Fruit fly (Drosophila melanogaster): ENCODE results near the gene FoxP.

FoxP gene

DNA sequence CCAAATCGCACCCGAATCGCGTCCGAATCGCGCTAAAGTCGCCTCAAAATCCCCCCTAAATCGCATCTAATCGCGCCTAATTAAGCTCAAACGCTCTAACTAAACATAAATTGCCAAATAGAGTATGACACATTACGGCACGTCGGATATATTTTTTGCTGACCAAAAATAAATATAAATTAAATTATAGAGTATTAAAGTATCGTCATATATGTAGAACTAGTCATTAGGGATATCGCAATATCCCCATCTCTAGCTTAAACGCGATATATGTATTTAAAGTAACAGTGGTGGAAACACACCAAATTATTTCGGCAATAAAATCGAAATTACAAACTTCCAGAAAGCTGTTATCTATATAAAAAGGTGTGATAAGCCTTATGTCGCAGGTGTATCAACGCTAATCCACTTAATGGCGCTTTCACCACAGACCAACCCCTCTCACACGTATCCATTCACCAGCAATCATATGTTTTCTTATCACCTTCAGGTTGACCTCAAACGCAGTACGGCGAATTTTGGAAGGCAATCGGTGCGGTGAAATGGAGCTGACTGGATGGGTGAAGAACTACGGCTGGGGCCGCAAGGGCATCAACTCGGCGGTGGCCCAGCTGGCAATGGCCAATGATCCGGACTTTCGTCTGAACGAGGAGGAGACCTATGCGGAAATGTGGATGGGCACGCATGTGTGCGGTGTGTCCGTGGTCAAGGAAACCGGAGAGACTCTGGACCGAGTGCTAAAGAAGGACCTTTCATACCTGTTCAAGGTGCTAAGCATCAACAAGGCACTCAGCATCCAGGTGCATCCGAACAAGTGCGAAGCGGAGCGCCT, 28.9 kb upstream of the FoxP start, which contains the start of gene Mpi (continued):
- TF ChIP-seq Jarid2 (GFP tag; optimal IDR thresholded peaks at IDR 0.05) (no peak), CG10565 (GFP tag; optimal IDR thresholded peaks at IDR 0.05) (no peak), CG6854 (GFP tag; optimal IDR thresholded peaks at IDR 0.05) (peak; percentile 8), yki (optimal IDR thresholded peaks at IDR 0.05) (no peak), Ada2b (GFP tag; IDR thresholded peaks at IDR 0.05) (no peak), Xrp1 (GFP tag; IDR thresholded peaks at IDR 0.05) (peak; percentile 49; the same call in 1 of the 2 replicates), sna (GFP tag; IDR thresholded peaks at IDR 0.05; ENCODE audit: partially characterized antibody) (0 out of 2 replicates have a peak, but pooled peaks have one; percentile 50), Hmr (GFP tag; optimal IDR thresholded peaks at IDR 0.05) (no peak), ftz-f1 (GFP tag; optimal IDR thresholded peaks at IDR 0.05) (peak; percentile 71), lbe (GFP tag; optimal IDR thresholded peaks at IDR 0.05) (peak; percentile 51)

DNA sequence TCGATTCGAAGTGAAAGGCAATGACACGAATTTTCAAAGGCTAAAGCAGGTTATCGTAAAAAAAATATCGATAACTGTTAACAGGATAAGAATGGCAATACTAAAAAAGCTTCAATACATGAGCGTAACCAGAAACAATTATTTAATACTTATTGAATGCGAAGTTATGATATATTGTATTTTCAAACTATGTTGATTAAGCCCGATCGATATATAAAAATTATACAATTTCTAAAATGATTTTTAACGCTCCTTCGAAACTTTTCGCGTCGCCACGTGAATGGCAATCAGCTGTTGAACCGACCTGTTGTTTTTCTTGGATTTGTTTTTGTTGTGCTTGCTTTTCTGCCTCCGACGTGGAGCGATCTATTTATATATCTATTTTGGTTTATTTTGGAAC, 25.5 kb upstream of the FoxP start, which contains the start of the genes Alg12 and Rpt3R:
TSS of gene Alg12 (plus strand) at position 305 of the 400 bp plus-strand sequence.
TSS of gene Rpt3R (minus strand) at position 324 of the 400 bp plus-strand sequence.
- no peak for TF ChIP-seq CG4328 (GFP tag; optimal IDR thresholded peaks at IDR 0.05)
- no peak for TF ChIP-seq z (GFP tag; IDR thresholded peaks at IDR 0.05)
- no peak for TF ChIP-seq bsh (GFP tag; optimal IDR thresholded peaks at IDR 0.05)
- TF ChIP-seq CG31365 (tag; optimal IDR thresholded peaks at IDR 0.05): no peak
- TF ChIP-seq CG32767 (GFP tag; IDR thresholded peaks at IDR 0.05): no peak
- no peak for TF ChIP-seq CG4617 (GFP tag; optimal IDR thresholded peaks at IDR 0.05; ENCODE audit: borderline replicate concordance)
- peak; percentile 62 for TF ChIP-seq unc-4 (GFP tag; IDR thresholded peaks at IDR 0.05; ENCODE audit: partially characterized antibody)
- TF ChIP-seq CG14965 (GFP tag; optimal IDR thresholded peaks at IDR 0.05; ENCODE audit: borderline replicate concordance): no peak
- no peak for TF ChIP-seq sd (tag; optimal IDR thresholded peaks at IDR 0.05)
- no peak for TF ChIP-seq HmgZ (tag; optimal IDR thresholded peaks at IDR 0.05)
- TF ChIP-seq CG16779 (GFP tag; IDR thresholded peaks at IDR 0.05): no peak
- no peak for TF ChIP-seq sisA (GFP tag; IDR thresholded peaks at IDR 0.05)
- TF ChIP-seq knrl (GFP tag; IDR thresholded peaks at IDR 0.05; ENCODE audit: partially characterized antibody): peak; percentile 32; the same call in 1 of the 3 replicates
- no peak for TF ChIP-seq run (tag; optimal IDR thresholded peaks at IDR 0.05)
- no peak for TF ChIP-seq cas (GFP tag; IDR thresholded peaks at IDR 0.05)
- peak; percentile 40 for TF ChIP-seq Sry-δ (GFP tag; optimal IDR thresholded peaks at IDR 0.05)
- no peak for TF ChIP-seq D (optimal IDR thresholded peaks at IDR 0.05)
- no peak for TF ChIP-seq D (GFP tag; optimal IDR thresholded peaks at IDR 0.05)
- TF ChIP-seq ase (GFP tag; IDR thresholded peaks at IDR 0.05): no peak
- TF ChIP-seq CG33213 (GFP tag; optimal IDR thresholded peaks at IDR 0.05): no peak
- no peak for TF ChIP-seq nerfin-1 (tag; optimal IDR thresholded peaks at IDR 0.05)
- no peak for TF ChIP-seq Ada2b (GFP tag; IDR thresholded peaks at IDR 0.05)
- no peak for TF ChIP-seq pros (GFP tag; optimal IDR thresholded peaks at IDR 0.05)
- TF ChIP-seq HHEX (GFP tag; optimal IDR thresholded peaks at IDR 0.05): no peak
- TF ChIP-seq CG12071 (GFP tag; optimal IDR thresholded peaks at IDR 0.05): no peak
- no peak for TF ChIP-seq Neu2 (GFP tag; optimal IDR thresholded peaks at IDR 0.05; ENCODE audit: borderline replicate concordance)
- TF ChIP-seq CG12942 (GFP tag; optimal IDR thresholded peaks at IDR 0.05): no peak
- TF ChIP-seq pan (optimal IDR thresholded peaks at IDR 0.05): no peak
- TF ChIP-seq pan (GFP tag; optimal IDR thresholded peaks at IDR 0.05 in 1 of 2, IDR thresholded peaks at IDR 0.05 in 1 of 2): no peak
- no peak for TF ChIP-seq CG3281 (GFP tag; optimal IDR thresholded peaks at IDR 0.05)
- TF ChIP-seq CG16815 (GFP tag; optimal IDR thresholded peaks at IDR 0.05): no peak
- no peak for TF ChIP-seq stc (GFP tag; IDR thresholded peaks at IDR 0.05)
- TF ChIP-seq sim (GFP tag; IDR thresholded peaks at IDR 0.05): no peak
- no peak for TF ChIP-seq Nf-YB (GFP tag; optimal IDR thresholded peaks at IDR 0.05)
- no peak for TF ChIP-seq Ets65A (GFP tag)
- no peak for TF ChIP-seq Xrp1 (GFP tag; IDR thresholded peaks at IDR 0.05)
- TF ChIP-seq CG4360 (GFP tag; IDR thresholded peaks at IDR 0.05): peak; percentile 27; the same call in 1 of the 2 replicates
- no peak for TF ChIP-seq pita (GFP tag; optimal IDR thresholded peaks at IDR 0.05)
- TF ChIP-seq grn (GFP tag; optimal IDR thresholded peaks at IDR 0.05): no peak
- TF ChIP-seq CG31224 (GFP tag; IDR thresholded peaks at IDR 0.05): no peak
- no peak for TF ChIP-seq mirr (GFP tag; optimal IDR thresholded peaks at IDR 0.05)
